Worm (Caenorhabditis elegans) whole organism, L1 larva: Measurements from ENCODE around the gene Y39A1A.16.

ENCODE experiments used
- C16A3.4 ChIP-seq: fragments of 150-350 bp; optimal IDR thresholded peaks from 2 replicates; lab custom pipeline; 2014; ENCODE audit warnings: missing biosample characterization, missing genetic modification characterization
- Y116A8C.19 ChIP-seq: sonication (generic microtip); optimal IDR thresholded peaks from 2 replicates; lab custom pipeline; 2016; ENCODE audit warnings: missing compliant biosample characterization, missing genetic modification characterization, borderline replicate concordance
- aly-2 ChIP-seq: fragments of 150-350 bp; optimal IDR thresholded peaks from 2 replicates; lab custom pipeline; 2014; ENCODE audit warnings: missing biosample characterization, missing genetic modification characterization
- ceh-8 ChIP-seq: fragments of 200-800 bp; sonication (Bioruptor generic); optimal IDR thresholded peaks from 2 replicates; lab custom pipeline; 2018; ENCODE audit warnings: mild to moderate bottlenecking, missing genetic modification characterization, moderate library complexity, missing compliant biosample characterization
- ceh-82 ChIP-seq, 3 experiments: fragments of 150-350 bp in 1 of 3; sonication (generic microtip) in 2 of 3; optimal IDR thresholded peaks; 2 replicates each; lab custom pipeline; 2014 to 2017; ENCODE audit warnings: missing biosample characterization in 3 of 3, missing genetic modification characterization in 3 of 3
- efl-1 ChIP-seq, 4 experiments: fragments of 150-350 bp; optimal IDR thresholded peaks in 3 of 4; peaks in 1 of 4; 1 replicate in 1 of 4; 2 replicates in 3 of 4; lab custom pipeline; 2014; ENCODE audit warnings: missing biosample characterization in 2 of 4, missing genetic modification characterization in 2 of 4, missing genetic modification reagents in 2 of 4
- efl-3 ChIP-seq: fragments of 200-800 bp; sonication (Bioruptor generic); optimal IDR thresholded peaks from 2 replicates; lab custom pipeline; 2018; ENCODE audit warnings: mild to moderate bottlenecking, missing genetic modification characterization, missing compliant biosample characterization
- egl-13 ChIP-seq: sonication (generic microtip); optimal IDR thresholded peaks from 2 replicates; lab custom pipeline; 2016; ENCODE audit warnings: missing genotype, missing genetic modification reagents, missing genetic modification characterization, missing compliant biosample characterization
- egl-27 ChIP-seq, 2 experiments: fragments of 150-350 bp in 1 of 2; sonication (generic microtip); optimal IDR thresholded peaks; 3 replicates each; lab custom pipeline; 2017 to 2018; ENCODE audit warnings: missing biosample characterization in 2 of 2, missing genetic modification characterization in 2 of 2, missing genetic modification reagents in 2 of 2
- fkh-4 ChIP-seq: sonication (generic microtip); optimal IDR thresholded peaks from 2 replicates; lab custom pipeline; 2016; ENCODE audit warnings: missing compliant biosample characterization, missing genetic modification characterization, borderline replicate concordance
- fkh-8 ChIP-seq: sonication (generic microtip); optimal IDR thresholded peaks from 2 replicates; lab custom pipeline; 2016; ENCODE audit warnings: mild to moderate bottlenecking, missing genetic modification characterization, missing compliant biosample characterization
- hlh-17 ChIP-seq: fragments of 200-800 bp; sonication (Bioruptor generic); optimal IDR thresholded peaks from 2 replicates; lab custom pipeline; 2018; ENCODE audit warnings: missing genetic modification characterization, mild to moderate bottlenecking, missing compliant biosample characterization, moderate library complexity, borderline replicate concordance
- hlh-4 ChIP-seq: sonication (generic microtip); optimal IDR thresholded peaks from 2 replicates; lab custom pipeline; 2016; ENCODE audit warnings: mild to moderate bottlenecking, missing genetic modification characterization, missing compliant biosample characterization
- hpl-2 ChIP-seq: fragments of 150-350 bp; optimal IDR thresholded peaks from 2 replicates; lab custom pipeline; 2014; ENCODE audit warnings: missing biosample characterization, missing genetic modification reagents, missing genetic modification characterization
- irx-1 ChIP-seq: sonication (generic microtip); optimal IDR thresholded peaks from 2 replicates; lab custom pipeline; 2016; ENCODE audit warnings: missing genetic modification characterization, missing compliant biosample characterization
- isw-1 ChIP-seq: fragments of 200-800 bp; sonication (Bioruptor generic); IDR thresholded peaks from 2 replicates; pipeline ENCODE4 v1.3.6; 2022; ENCODE audit warnings: missing genetic modification characterization, missing compliant biosample characterization
- jun-1 ChIP-seq: fragments of 150-350 bp; optimal IDR thresholded peaks from 2 replicates; lab custom pipeline; 2014; ENCODE audit warnings: missing biosample characterization, missing genetic modification reagents, missing genetic modification characterization
- lin-13 ChIP-seq: fragments of 150-350 bp; optimal IDR thresholded peaks from 2 replicates; lab custom pipeline; 2014; ENCODE audit warnings: missing biosample characterization, missing genetic modification reagents, missing genetic modification characterization
- lin-14 ChIP-seq: fragments of 200-800 bp; sonication (Bioruptor generic); optimal IDR thresholded peaks from 2 replicates; lab custom pipeline; 2018; ENCODE audit warnings: mild to moderate bottlenecking, missing genetic modification characterization, moderate library complexity, missing compliant biosample characterization
- lir-3 ChIP-seq: sonication (generic microtip); optimal IDR thresholded peaks from 2 replicates; lab custom pipeline; 2016; ENCODE audit warnings: mild to moderate bottlenecking, missing genetic modification characterization, moderate library complexity, missing compliant biosample characterization; ENCODE audit not compliant: poor library complexity
- lsy-2 ChIP-seq, 2 experiments: fragments of 150-350 bp; optimal IDR thresholded peaks; 2 replicates each; lab custom pipeline; 2014; ENCODE audit warnings: missing biosample characterization in 2 of 2, missing genetic modification characterization in 2 of 2
- mdl-1 ChIP-seq, 2 experiments: fragments of 150-350 bp; optimal IDR thresholded peaks; 2 replicates each; lab custom pipeline; 2014 to 2017; ENCODE audit warnings: missing biosample characterization in 2 of 2, missing genetic modification characterization in 2 of 2, inconsistent platforms in 1 of 2
- mef-2 ChIP-seq: fragments of 150-350 bp; optimal IDR thresholded peaks from 2 replicates; lab custom pipeline; 2014; ENCODE audit warnings: missing biosample characterization, missing genetic modification characterization
- nhr-12 ChIP-seq: sonication (generic microtip); optimal IDR thresholded peaks from 2 replicates; lab custom pipeline; 2017; ENCODE audit warnings: missing biosample characterization, missing genetic modification characterization
- nhr-20 ChIP-seq: sonication (generic microtip); optimal IDR thresholded peaks from 2 replicates; lab custom pipeline; 2016; ENCODE audit warnings: mild to moderate bottlenecking, missing genetic modification characterization, missing compliant biosample characterization
- nhr-237 ChIP-seq: fragments of 150-350 bp; optimal IDR thresholded peaks from 2 replicates; lab custom pipeline; 2014; ENCODE audit warnings: missing biosample characterization, missing genetic modification characterization
- nhr-28 ChIP-seq: fragments of 150-350 bp; optimal IDR thresholded peaks from 2 replicates; lab custom pipeline; 2014; ENCODE audit warnings: missing biosample characterization, missing genetic modification characterization
- nhr-47 ChIP-seq: sonication (generic microtip); optimal IDR thresholded peaks from 2 replicates; lab custom pipeline; 2016; ENCODE audit warnings: mild to moderate bottlenecking, missing genetic modification characterization, moderate library complexity, missing compliant biosample characterization
- nhr-71 ChIP-seq: sonication (generic microtip); optimal IDR thresholded peaks from 2 replicates; lab custom pipeline; 2016; ENCODE audit warnings: mild to moderate bottlenecking, missing genetic modification characterization, moderate library complexity, missing compliant biosample characterization
- pqm-1 ChIP-seq: sonication (generic microtip); optimal IDR thresholded peaks from 3 replicates; lab custom pipeline; 2017; ENCODE audit warnings: missing biosample characterization, missing genetic modification characterization
- rnt-1 ChIP-seq: sonication (generic microtip); optimal IDR thresholded peaks from 2 replicates; lab custom pipeline; 2016; ENCODE audit warnings: mild to moderate bottlenecking, missing genetic modification characterization, moderate library complexity, missing compliant biosample characterization
- snpc-4 ChIP-seq: fragments of 150-350 bp; optimal IDR thresholded peaks from 2 replicates; lab custom pipeline; 2014; ENCODE audit warnings: missing biosample characterization, missing genetic modification characterization
- swsn-7 ChIP-seq: sonication (generic microtip); optimal IDR thresholded peaks from 2 replicates; lab custom pipeline; 2016; ENCODE audit warnings: missing genetic modification characterization, missing compliant biosample characterization
- tbx-2 ChIP-seq: sonication (generic microtip); optimal IDR thresholded peaks from 2 replicates; lab custom pipeline; 2016; ENCODE audit warnings: missing genetic modification characterization, missing compliant biosample characterization
- unc-62 ChIP-seq: fragments of 150-350 bp; optimal IDR thresholded peaks from 2 replicates; lab custom pipeline; 2014; ENCODE audit warnings: missing biosample characterization, missing genetic modification reagents, missing genetic modification characterization
- vab-15 ChIP-seq: sonication (generic microtip); optimal IDR thresholded peaks from 2 replicates; lab custom pipeline; 2017; ENCODE audit warnings: missing genotype, mild to moderate bottlenecking, missing genetic modification characterization, missing compliant biosample characterization
- zag-1 ChIP-seq: fragments of 150-350 bp; optimal IDR thresholded peaks from 2 replicates; lab custom pipeline; 2014; ENCODE audit warnings: missing biosample characterization, missing genetic modification characterization
- ztf-4 ChIP-seq: fragments of 150-350 bp; optimal IDR thresholded peaks from 2 replicates; lab custom pipeline; 2014; ENCODE audit warnings: missing biosample characterization, missing genetic modification characterization

Gene Y39A1A.16

ce11 chrIII:10702805-10703204 lies 23.7 kb downstream of the Y39A1A.16 start:
- TF ChIP-seq unc-62 (GFP tag; lab: Kevin White, UChicago) (no peak), efl-3 (GFP tag; lab: Kevin White, UChicago) (no peak), vab-15 (tag; lab: Kevin White, UChicago) (no peak), hlh-4 (tag; lab: Kevin White, UChicago) (no peak), ceh-8 (GFP tag; lab: Kevin White, UChicago) (no peak), lin-13 (GFP tag; lab: Kevin White, UChicago) (no peak)

- TF ChIP-seq aly-2 (tag; lab: Kevin White, UChicago): no peak
- no peak for TF ChIP-seq rnt-1
- TF ChIP-seq efl-1 (optimal IDR thresholded peaks at IDR 0.05; lab: Kevin White, UChicago): no peak
- peak in 1 of 2 experiments; percentile 91 for TF ChIP-seq efl-1 (GFP tag; optimal IDR thresholded peaks at IDR 0.05 in 1 of 2; lab: Kevin White, UChicago)
- no peak for TF ChIP-seq nhr-47 (tag; lab: Kevin White, UChicago)
- TF ChIP-seq Y116A8C.19 (tag; lab: Kevin White, UChicago): no peak
These were observed 24.8 kb downstream of the Y39A1A.16 start for ce11 chrIII:10703833-10704232.

- TF ChIP-seq lir-3 (tag; lab: Kevin White, UChicago) (no peak), nhr-12 (no peak), zag-1 (no peak), jun-1 (no peak), lsy-2 (tag; optimal IDR thresholded peaks at IDR 0.05; lab: Kevin White, UChicago) (no peak), pqm-1 (no peak), swsn-7 (tag; lab: Kevin White, UChicago) (no peak), egl-13 (no peak), tbx-2 (tag; lab: Kevin White, UChicago) (no peak), ceh-82 (tag; optimal IDR thresholded peaks at IDR 0.05; lab: Kevin White, UChicago) (no peak), ztf-4 (tag; lab: Kevin White, UChicago) (no peak), irx-1 (no peak), hlh-17 (no peak), efl-1 (optimal IDR thresholded peaks at IDR 0.05; lab: Kevin White, UChicago) (no peak), efl-1 (GFP tag; optimal IDR thresholded peaks at IDR 0.05 in 1 of 2; lab: Kevin White, UChicago) (no peak)
These were observed 25.4 kb downstream of the Y39A1A.16 start for ce11 chrIII:10704499-10704898.

ce11 chrIII:10706481-10706880 lies 27.4 kb downstream of the Y39A1A.16 start:
- TF ChIP-seq snpc-4 (tag; lab: Kevin White, UChicago) (no peak), efl-1 (optimal IDR thresholded peaks at IDR 0.05; lab: Kevin White, UChicago) (no peak), efl-1 (GFP tag; optimal IDR thresholded peaks at IDR 0.05 in 1 of 2; lab: Kevin White, UChicago) (no peak), isw-1 (GFP tag; lab: Robert Waterston, UW) (no peak), nhr-237 (no peak), egl-27 (tag; optimal IDR thresholded peaks at IDR 0.05; lab: Kevin White, UChicago) (no peak), lin-13 (GFP tag; lab: Kevin White, UChicago) (no peak), fkh-8 (no peak), lin-14 (GFP tag; lab: Kevin White, UChicago) (no peak), lir-3 (tag; lab: Kevin White, UChicago) (no peak), vab-15 (tag; lab: Kevin White, UChicago) (no peak), hpl-2 (no peak), C16A3.4 (tag; lab: Kevin White, UChicago) (no peak), irx-1 (no peak), nhr-28 (no peak), mef-2 (tag; lab: Kevin White, UChicago) (no peak), hlh-4 (tag; lab: Kevin White, UChicago) (no peak), nhr-20 (tag; lab: Kevin White, UChicago) (no peak), nhr-71 (no peak), mdl-1 (tag; optimal IDR thresholded peaks at IDR 0.05; lab: Kevin White, UChicago) (no peak), fkh-4 (tag; lab: Kevin White, UChicago) (no peak)
